Worm (Caenorhabditis elegans): ENCODE data around the gene ZK418.6.

DNA sequence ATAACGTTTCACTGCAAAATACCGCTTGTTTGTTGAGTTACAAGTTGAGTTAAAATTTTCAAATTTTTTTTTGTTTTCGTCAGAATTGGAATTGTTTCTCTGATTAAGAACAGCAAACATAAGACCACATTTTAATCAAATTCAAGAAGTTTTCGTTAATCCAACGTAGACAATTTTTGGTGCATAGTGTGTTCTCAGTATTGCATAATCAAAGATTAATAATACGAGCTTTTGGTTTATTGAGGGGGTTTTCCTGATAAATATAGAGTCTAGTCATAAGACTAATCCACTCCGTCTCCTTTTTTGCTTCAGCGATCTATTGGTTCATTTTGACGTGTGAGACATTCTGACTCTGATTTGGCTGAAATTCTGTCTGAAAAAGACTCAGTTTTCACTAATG is 16.5 kb upstream of the ZK418.6 start, which contains the start of gene nhr-9:
- TF ChIP-seq ref-1 (GFP tag; conservative IDR thresholded peaks at IDR 0.05) = no peak
- TF ChIP-seq ztf-23 (GFP tag; IDR thresholded peaks at IDR 0.05) = no peak
- TF ChIP-seq tab-1 (GFP tag; IDR thresholded peaks at IDR 0.05) = no peak
- TF ChIP-seq ztf-29 (GFP tag; IDR thresholded peaks at IDR 0.05) = no peak

Data from whole organism, midembryonic.